Worm (Caenorhabditis elegans): ENCODE measurements around the gene F33H1.4.

- TF ChIP-seq elt-3 (tag; optimal IDR thresholded peaks at IDR 0.05) = no peak
- TF ChIP-seq nhr-129 (tag; optimal IDR thresholded peaks at IDR 0.05) = no peak
- TF ChIP-seq fos-1 (tag; optimal IDR thresholded peaks at IDR 0.05) = no peak
- no peak for TF ChIP-seq ama-1 (optimal IDR thresholded peaks at IDR 0.05)
- no peak for TF ChIP-seq nhr-237 (tag; optimal IDR thresholded peaks at IDR 0.05)
- no peak for TF ChIP-seq ZK546.5 (tag; optimal IDR thresholded peaks at IDR 0.05)
- no peak for TF ChIP-seq snpc-4 (tag; optimal IDR thresholded peaks at IDR 0.05)
- TF ChIP-seq ztf-4 (tag; optimal IDR thresholded peaks at IDR 0.05) = no peak
- no peak for TF ChIP-seq mdl-1 (tag; optimal IDR thresholded peaks at IDR 0.05)
- TF ChIP-seq elt-1 (tag; optimal IDR thresholded peaks at IDR 0.05) = no peak
- TF ChIP-seq peb-1 (tag; optimal IDR thresholded peaks at IDR 0.05) = no peak
Observed at ce11 chrII:10166365-10166764, 8.1 kb upstream of the F33H1.4 start.
